Fruit fly (Drosophila melanogaster) whole organism, wandering third instar larva: ENCODE measurements around the gene CG11927.

Source experiments
- CG32264 ChIP-seq: fragments of 200-800 bp; sonication (Bioruptor generic); optimal IDR thresholded peaks from 2 replicates; lab custom pipeline; 2016; ENCODE audit warnings: missing biosample characterization, missing genetic modification characterization
- Dif ChIP-seq: fragments of 200-275, 200-300 bp; sonication (Bioruptor generic); optimal IDR thresholded peaks from 2 replicates; lab custom pipeline; 2018; ENCODE audit warnings: missing biosample characterization, missing genetic modification characterization; ENCODE audit not compliant: partially characterized antibody
- Hnf4 ChIP-seq: fragments of 200-800 bp; sonication (Bioruptor generic); optimal IDR thresholded peaks from 2 replicates; lab custom pipeline; 2016; ENCODE audit warnings: missing biosample characterization, mild to moderate bottlenecking, missing genetic modification characterization
- Vsx2 ChIP-seq: fragments of 200-300, 225-300 bp; sonication (Bioruptor generic); optimal IDR thresholded peaks from 2 replicates; lab custom pipeline; 2018; ENCODE audit warnings: missing biosample characterization, missing genetic modification characterization; ENCODE audit not compliant: partially characterized antibody
- ey ChIP-seq: fragments of 200-800 bp; sonication (Bioruptor generic); optimal IDR thresholded peaks from 2 replicates; lab custom pipeline; 2016; ENCODE audit warnings: missing biosample characterization, missing genetic modification characterization
- lola ChIP-seq: fragments of >200 bp; optimal IDR thresholded peaks from 2 replicates; lab custom pipeline; 2017; ENCODE audit warnings: missing biosample characterization, missing genetic modification characterization
- pan ChIP-seq: fragments of >200 bp; optimal IDR thresholded peaks from 2 replicates; lab custom pipeline; 2017
- psq ChIP-seq: fragments of 200-800 bp; sonication (Bioruptor generic); optimal IDR thresholded peaks from 3 replicates; lab custom pipeline; 2017; ENCODE audit warnings: missing biosample characterization, mild to moderate bottlenecking, missing genetic modification characterization, moderate library complexity
- tai ChIP-seq: sonication (Bioruptor generic); optimal IDR thresholded peaks from 2 replicates; lab custom pipeline; 2016; ENCODE audit warnings: missing biosample characterization, missing genetic modification characterization
- usp ChIP-seq: fragments of >200 bp; optimal IDR thresholded peaks from 2 replicates; lab custom pipeline; 2017; ENCODE audit warnings: missing biosample characterization, missing genetic modification characterization
- woc ChIP-seq: sonication (Bioruptor generic); optimal IDR thresholded peaks from 2 replicates; lab custom pipeline; 2016; ENCODE audit warnings: missing biosample characterization, mild to moderate bottlenecking, missing genetic modification characterization

- TF ChIP-seq psq = no peak
- no peak for TF ChIP-seq tai (GFP tag; lab: Kevin White, UChicago)
- TF ChIP-seq lola = no peak
- TF ChIP-seq woc (GFP tag; lab: Kevin White, UChicago) = no peak
- no peak for TF ChIP-seq CG32264 (GFP tag; lab: Kevin White, UChicago)
- TF ChIP-seq ey (GFP tag; lab: Kevin White, UChicago) = no peak
- TF ChIP-seq Hnf4 (GFP tag; lab: Kevin White, UChicago) = no peak
- no peak for TF ChIP-seq usp (GFP tag; lab: Kevin White, UChicago)
- TF ChIP-seq Dif (GFP tag; lab: Kevin White, UChicago) = no peak
- no peak for TF ChIP-seq pan
- no peak for TF ChIP-seq Vsx2 (GFP tag; lab: Kevin White, UChicago)
Measured at dm6 chr2L:4854822-4855221, 7.3 kb downstream of the CG11927 start.
